Worm (Caenorhabditis elegans) whole organism, L2 larva: ENCODE measurements around the gene dhs-23.

ENCODE experiments used
- F13H6.1 ChIP-seq: sonication (generic microtip); optimal IDR thresholded peaks from 2 replicates; lab custom pipeline; 2016; ENCODE audit warnings: missing genetic modification characterization, missing compliant biosample characterization
- ama-1 ChIP-seq: fragments of 150-350 bp; optimal IDR thresholded peaks from 2 replicates; lab custom pipeline; 2018; ENCODE audit warnings: inconsistent platforms
- nhr-12 ChIP-seq: fragments of 150-350 bp; optimal IDR thresholded peaks from 2 replicates; lab custom pipeline; 2014; ENCODE audit warnings: missing biosample characterization, missing genetic modification characterization
- nhr-23 ChIP-seq: fragments of 150-350 bp; optimal IDR thresholded peaks from 2 replicates; lab custom pipeline; 2014; ENCODE audit warnings: missing biosample characterization, missing genetic modification reagents, missing genetic modification characterization
- nhr-237 ChIP-seq: fragments of 150-350 bp; optimal IDR thresholded peaks from 2 replicates; lab custom pipeline; 2014; ENCODE audit warnings: missing biosample characterization, missing genetic modification characterization
- nhr-25 ChIP-seq: fragments of 150-350 bp; sonication (generic microtip); optimal IDR thresholded peaks from 3 replicates; lab custom pipeline; 2014; ENCODE audit warnings: missing biosample characterization, missing genetic modification characterization
- nhr-77 ChIP-seq: fragments of 150-350 bp; optimal IDR thresholded peaks from 2 replicates; lab custom pipeline; 2014; ENCODE audit warnings: missing biosample characterization, missing genetic modification characterization
- skn-1 ChIP-seq: sonication (generic microtip); optimal IDR thresholded peaks from 2 replicates; lab custom pipeline; 2017; ENCODE audit warnings: missing biosample characterization, missing genetic modification characterization
- snpc-4 ChIP-seq: fragments of 150-350 bp; optimal IDR thresholded peaks from 2 replicates; lab custom pipeline; 2014; ENCODE audit warnings: missing biosample characterization, missing genetic modification characterization
- unc-39 ChIP-seq: fragments of 150-350 bp; optimal IDR thresholded peaks from 2 replicates; lab custom pipeline; 2014; ENCODE audit warnings: missing biosample characterization, missing genetic modification characterization
- unc-62 ChIP-seq: fragments of 150-350 bp; optimal IDR thresholded peaks from 2 replicates; lab custom pipeline; 2014; ENCODE audit warnings: missing biosample characterization, missing genetic modification reagents, missing genetic modification characterization
- zag-1 ChIP-seq: fragments of 150-350 bp; optimal IDR thresholded peaks from 2 replicates; lab custom pipeline; 2014; ENCODE audit warnings: missing biosample characterization, missing genetic modification characterization

DNA sequence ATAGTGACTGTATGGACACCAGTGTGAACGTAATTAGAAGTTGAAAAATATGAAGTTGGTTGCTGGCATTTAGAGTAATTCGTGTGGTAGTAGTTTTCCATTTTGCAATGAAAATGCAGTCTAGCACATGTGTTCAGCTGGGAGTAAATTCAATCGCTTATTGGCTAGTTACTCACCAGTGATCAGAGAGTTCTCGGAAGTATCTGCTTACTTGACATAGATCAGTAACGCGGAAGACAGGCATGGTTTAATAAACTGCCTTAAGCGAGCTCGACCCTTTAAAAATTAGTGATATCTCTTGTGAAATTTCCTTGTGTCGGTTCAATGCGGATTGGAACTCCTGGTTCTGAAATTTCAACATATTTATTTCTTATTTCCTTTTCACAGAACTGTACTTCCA is 4.8 kb upstream of the dhs-23 start, which contains the start of gene srh-52:
- TF ChIP-seq snpc-4 (tag; lab: Kevin White, UChicago) (no peak), ama-1 (lab: Kevin White, UChicago) (no peak), unc-39 (tag; lab: Kevin White, UChicago) (no peak), nhr-12 (tag; lab: Kevin White, UChicago) (no peak), nhr-23 (no peak), zag-1 (no peak), nhr-237 (no peak), F13H6.1 (no peak), skn-1 (no peak), nhr-25 (tag; lab: Kevin White, UChicago) (no peak), nhr-77 (no peak), unc-62 (no peak)
